Worm (Caenorhabditis elegans) whole organism, mixed stage, embryonic: Measurements from ENCODE around the gene Y38H6C.4.
A peak's percentile ranks its signal among the peaks of the same experiment; 100 is the strongest.

Experiments used
- M03D4.4 ChIP-seq: sonication (generic microtip); optimal IDR thresholded peaks from 2 replicates; lab custom pipeline; 2017; ENCODE audit warnings: mild to moderate bottlenecking, missing genetic modification characterization, missing compliant biosample characterization
- bed-3 ChIP-seq: fragments of 200-800 bp; sonication (Bioruptor generic); optimal IDR thresholded peaks from 3 replicates; lab custom pipeline; 2018; ENCODE audit warnings: mild to moderate bottlenecking, missing genetic modification characterization, moderate library complexity, missing compliant biosample characterization
- ceh-39 ChIP-seq: fragments of 150-350 bp; optimal IDR thresholded peaks from 2 replicates; lab custom pipeline; 2014; ENCODE audit warnings: missing biosample characterization, missing genetic modification characterization
- ces-1 ChIP-seq: fragments of 150-350 bp; optimal IDR thresholded peaks from 2 replicates; lab custom pipeline; 2014; ENCODE audit warnings: missing biosample characterization, missing genetic modification reagents, missing genetic modification characterization
- elt-1 ChIP-seq: sonication (generic microtip); optimal IDR thresholded peaks from 2 replicates; lab custom pipeline; 2017; ENCODE audit warnings: missing genetic modification characterization, mild to moderate bottlenecking, missing compliant biosample characterization, antibody characterized with exemption, moderate library complexity, borderline replicate concordance; ENCODE audit not compliant: insufficient read depth
- elt-3 ChIP-seq: fragments of 150-350 bp; optimal IDR thresholded peaks from 2 replicates; lab custom pipeline; 2014; ENCODE audit warnings: missing biosample characterization, missing genetic modification characterization
- flh-1 ChIP-seq: fragments of 200-800 bp; sonication (Bioruptor generic); optimal IDR thresholded peaks from 2 replicates; lab custom pipeline; 2018; ENCODE audit warnings: mild to moderate bottlenecking, missing genetic modification characterization, moderate library complexity, missing compliant biosample characterization
- ham-2 ChIP-seq: fragments of 200-800 bp; sonication (Bioruptor generic); optimal IDR thresholded peaks from 2 replicates; lab custom pipeline; 2018; ENCODE audit warnings: mild to moderate bottlenecking, missing genetic modification characterization, missing compliant biosample characterization
- hlh-1 ChIP-seq: fragments of 150-350 bp; optimal IDR thresholded peaks from 2 replicates; lab custom pipeline; 2014; ENCODE audit warnings: missing biosample characterization, missing genetic modification reagents, missing genetic modification characterization
- lin-13 ChIP-seq: fragments of 150-350 bp; optimal IDR thresholded peaks from 2 replicates; lab custom pipeline; 2014; ENCODE audit warnings: missing biosample characterization, missing genetic modification characterization
- lin-32 ChIP-seq: fragments of 200-800 bp; sonication (Bioruptor generic); optimal IDR thresholded peaks from 2 replicates; lab custom pipeline; 2018; ENCODE audit warnings: mild to moderate bottlenecking, missing genetic modification characterization, missing compliant biosample characterization
- lsy-2 ChIP-seq: fragments of 150-350 bp; optimal IDR thresholded peaks from 2 replicates; lab custom pipeline; 2014; ENCODE audit warnings: missing biosample characterization, missing genetic modification characterization
- mab-5 ChIP-seq: fragments of 150-350 bp; optimal IDR thresholded peaks from 2 replicates; lab custom pipeline; 2014; ENCODE audit warnings: missing biosample characterization, missing genetic modification characterization
- mep-1 ChIP-seq: fragments of 150-350 bp; optimal IDR thresholded peaks from 2 replicates; lab custom pipeline; 2017; ENCODE audit warnings: missing biosample characterization, missing genetic modification reagents, missing genetic modification characterization, inconsistent platforms
- mls-2 ChIP-seq: sonication (generic microtip); optimal IDR thresholded peaks from 2 replicates; lab custom pipeline; 2016; ENCODE audit warnings: mild to moderate bottlenecking, missing genetic modification characterization, moderate library complexity, missing compliant biosample characterization
- nhr-12 ChIP-seq: fragments of 150-350 bp; optimal IDR thresholded peaks from 2 replicates; lab custom pipeline; 2014; ENCODE audit warnings: missing biosample characterization, missing genetic modification characterization
- nhr-2 ChIP-seq: fragments of 150-350 bp; optimal IDR thresholded peaks from 2 replicates; lab custom pipeline; 2014; ENCODE audit warnings: missing biosample characterization, missing genetic modification characterization
- nhr-28 ChIP-seq: fragments of 150-350 bp; optimal IDR thresholded peaks from 2 replicates; lab custom pipeline; 2014; ENCODE audit warnings: missing biosample characterization, missing genetic modification characterization
- nhr-76 ChIP-seq: sonication (generic microtip); optimal IDR thresholded peaks from 2 replicates; lab custom pipeline; 2017; ENCODE audit warnings: missing biosample characterization, missing genetic modification characterization
- pha-4 ChIP-seq: fragments of 150-350 bp; optimal IDR thresholded peaks from 2 replicates; lab custom pipeline; 2018; ENCODE audit warnings: missing biosample characterization, missing genetic modification reagents, missing genetic modification characterization
- sem-2 ChIP-seq: fragments of 200-800 bp; sonication (Bioruptor generic); optimal IDR thresholded peaks from 2 replicates; lab custom pipeline; 2018; ENCODE audit warnings: mild to moderate bottlenecking, missing genetic modification characterization, missing compliant biosample characterization
- sptf-1 ChIP-seq: sonication (generic microtip); optimal IDR thresholded peaks from 2 replicates; lab custom pipeline; 2017; ENCODE audit warnings: mild to moderate bottlenecking, missing genetic modification characterization, moderate library complexity, missing compliant biosample characterization
- tbx-8 ChIP-seq: fragments of 200-800 bp; sonication (Bioruptor generic); optimal IDR thresholded peaks from 2 replicates; lab custom pipeline; 2018; ENCODE audit warnings: mild to moderate bottlenecking, missing genetic modification characterization, moderate library complexity, missing compliant biosample characterization
- unc-120 ChIP-seq: sonication (generic microtip); optimal IDR thresholded peaks from 2 replicates; lab custom pipeline; 2017; ENCODE audit warnings: missing genetic modification characterization, missing compliant biosample characterization; ENCODE audit not compliant: poor library complexity, severe bottlenecking
- unc-39 ChIP-seq: fragments of 150-350 bp; optimal IDR thresholded peaks from 2 replicates; lab custom pipeline; 2014; ENCODE audit warnings: missing biosample characterization, missing genetic modification characterization
- unc-62 ChIP-seq: fragments of 150-350 bp; optimal IDR thresholded peaks from 2 replicates; lab custom pipeline; 2014; ENCODE audit warnings: missing biosample characterization, missing genetic modification reagents, missing genetic modification characterization
- ztf-11 ChIP-seq: fragments of 150-350 bp; optimal IDR thresholded peaks from 2 replicates; lab custom pipeline; 2014; ENCODE audit warnings: missing biosample characterization, missing genetic modification characterization

Gene Y38H6C.4

ce11 chrV:20534072-20534471, 29.2 kb upstream of the Y38H6C.4 start, which contains the start of gene famh-161:
Gene famh-161 (minus strand): TSS chrV:20534172.
- peak; percentile 15 for TF ChIP-seq ces-1 (GFP tag; lab: Kevin White, UChicago)
- TF ChIP-seq lin-32 (GFP tag; lab: Kevin White, UChicago) = no peak

ce11 chrV:20527493-20527892, 22.6 kb upstream of the Y38H6C.4 start, which contains the start of gene Y38H6C.13:
Gene Y38H6C.13 (plus strand): TSS chrV:20527793.
- TF ChIP-seq nhr-12 (tag; lab: Kevin White, UChicago) (no peak), lsy-2 (tag; lab: Kevin White, UChicago) (no peak), ham-2 (no peak), pha-4 (tag; lab: Kevin White, UChicago) (no peak), ztf-11 (no peak), elt-1 (tag; lab: Kevin White, UChicago) (no peak)

ce11 chrV:20525816-20526459, 21.0 kb upstream of the Y38H6C.4 start, which contains the start of the genes srh-166 and Y38H6C.24:
Gene srh-166 (minus strand): TSS chrV:20525866.
Gene Y38H6C.24 (plus strand): TSS chrV:20526435.
- TF ChIP-seq sptf-1 (tag; lab: Kevin White, UChicago) (no peak), pha-4 (tag; lab: Kevin White, UChicago) (no peak), mep-1 (tag; lab: Kevin White, UChicago) (no peak), nhr-12 (tag; lab: Kevin White, UChicago) (no peak), mls-2 (tag; lab: Kevin White, UChicago) (no peak), tbx-8 (GFP tag; lab: Kevin White, UChicago) (no peak), unc-62 (GFP tag; lab: Kevin White, UChicago) (no peak), mab-5 (tag; lab: Kevin White, UChicago) (no peak), sem-2 (GFP tag; lab: Kevin White, UChicago) (no peak), lin-32 (GFP tag; lab: Kevin White, UChicago) (no peak), hlh-1 (tag; lab: Kevin White, UChicago) (no peak), M03D4.4 (tag; lab: Kevin White, UChicago) (no peak), nhr-28 (tag; lab: Kevin White, UChicago) (no peak), unc-120 (no peak), ces-1 (GFP tag; lab: Kevin White, UChicago) (no peak), flh-1 (GFP tag; lab: Kevin White, UChicago) (no peak), lin-13 (tag; lab: Kevin White, UChicago) (no peak), ceh-39 (no peak), bed-3 (GFP tag; lab: Kevin White, UChicago) (no peak)
- TF ChIP-seq, all 35 proteins: peak for 0

DNA sequence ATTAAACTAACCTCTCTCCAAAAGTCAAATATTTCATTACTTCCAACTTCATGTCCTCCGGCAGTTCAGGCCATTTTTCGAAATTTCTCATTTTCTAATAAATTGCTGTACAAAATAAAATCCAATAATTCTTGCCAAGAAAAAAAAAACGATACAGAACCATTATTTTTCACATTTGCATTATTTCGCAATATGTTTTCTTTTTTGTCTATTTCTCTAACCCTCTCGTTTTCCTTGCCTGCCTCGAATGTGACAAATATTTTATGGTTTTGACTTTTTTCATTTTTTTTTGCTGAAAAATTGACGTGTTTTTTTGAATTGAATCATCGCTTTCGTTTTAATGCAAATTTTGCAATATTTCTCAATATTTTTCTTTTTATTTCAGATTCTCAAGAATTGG, 17.3 kb upstream of the Y38H6C.4 start, which contains the start of the genes Y38H6C.9 and fbxa-150:
Gene Y38H6C.9, minus strand, starts transcription at position 52 of the 400 bp plus-strand sequence.
Gene fbxa-150, plus strand, starts transcription at position 380 of the 400 bp plus-strand sequence.
- no peak for TF ChIP-seq sptf-1 (tag; lab: Kevin White, UChicago)
- no peak for TF ChIP-seq hlh-1 (tag; lab: Kevin White, UChicago)
- TF ChIP-seq pha-4 (tag; lab: Kevin White, UChicago) = no peak
- no peak for TF ChIP-seq lin-13 (tag; lab: Kevin White, UChicago)
- TF ChIP-seq lin-32 (GFP tag; lab: Kevin White, UChicago) = no peak
- no peak for TF ChIP-seq unc-120
- no peak for TF ChIP-seq nhr-76 (tag; lab: Kevin White, UChicago)
- TF ChIP-seq unc-39 (tag; lab: Kevin White, UChicago) = no peak

- TF ChIP-seq unc-120 = no peak
Measured at ce11 chrV:20518927-20519326, 14.0 kb upstream of the Y38H6C.4 start, which contains the start of gene Y38H6C.25. Gene Y38H6C.25 (plus strand): TSS chrV:20519227.

DNA sequence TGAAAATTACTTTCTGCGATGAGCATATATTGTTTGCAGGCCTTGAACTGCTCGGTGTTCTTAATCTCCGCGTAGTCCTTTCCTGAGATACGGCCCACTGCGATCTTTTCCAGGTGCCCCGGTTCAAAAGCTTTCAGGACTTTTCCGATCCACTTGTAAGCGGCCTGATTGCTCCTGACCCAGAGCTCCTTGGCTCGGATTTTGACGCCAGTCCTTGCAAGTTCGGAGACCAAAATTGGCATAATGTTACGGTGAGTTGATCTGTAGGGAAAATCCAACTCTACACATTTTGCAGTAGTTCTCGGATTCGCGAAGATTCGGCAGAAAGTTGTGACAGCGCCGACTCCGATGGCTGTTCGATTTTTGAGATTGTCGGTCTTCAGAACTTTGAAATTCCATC, 12.1 kb upstream of the Y38H6C.4 start:
- TF ChIP-seq ces-1 (GFP tag; lab: Kevin White, UChicago) = no peak

- no peak for TF ChIP-seq bed-3 (GFP tag; lab: Kevin White, UChicago)
- no peak for TF ChIP-seq unc-120
- no peak for TF ChIP-seq mep-1 (tag; lab: Kevin White, UChicago)
- TF ChIP-seq lsy-2 (tag; lab: Kevin White, UChicago) = no peak
- TF ChIP-seq nhr-2 (tag; lab: Kevin White, UChicago) = no peak
- no peak for TF ChIP-seq mls-2 (tag; lab: Kevin White, UChicago)
- TF ChIP-seq elt-1 (tag; lab: Kevin White, UChicago) = no peak
- TF ChIP-seq elt-3 = no peak
- no peak for TF ChIP-seq unc-39 (tag; lab: Kevin White, UChicago)
- no peak for TF ChIP-seq ces-1 (GFP tag; lab: Kevin White, UChicago)
- TF ChIP-seq sem-2 (GFP tag; lab: Kevin White, UChicago) = no peak
- TF ChIP-seq sptf-1 (tag; lab: Kevin White, UChicago) = no peak
- no peak for TF ChIP-seq nhr-12 (tag; lab: Kevin White, UChicago)
- TF ChIP-seq M03D4.4 (tag; lab: Kevin White, UChicago) = no peak
- TF ChIP-seq tbx-8 (GFP tag; lab: Kevin White, UChicago) = no peak
- TF ChIP-seq nhr-28 (tag; lab: Kevin White, UChicago) = no peak
- TF ChIP-seq lin-32 (GFP tag; lab: Kevin White, UChicago) = no peak
- TF ChIP-seq lin-13 (tag; lab: Kevin White, UChicago) = no peak
- TF ChIP-seq ztf-11 = no peak
- TF ChIP-seq nhr-76 (tag; lab: Kevin White, UChicago) = no peak
- TF ChIP-seq, all 35 proteins: peak for 0
Measured at ce11 chrV:20514483-20514882, 9.6 kb upstream of the Y38H6C.4 start.
